Worm (Caenorhabditis elegans) whole organism, L3 larva: ENCODE data around the gene Y40C5A.4.

Experiments used
- ama-1 ChIP-seq: fragments of 150-350 bp; optimal IDR thresholded peaks from 2 replicates; lab custom pipeline; 2018
- ceh-28 ChIP-seq: fragments of 150-350 bp; optimal IDR thresholded peaks from 2 replicates; lab custom pipeline; 2014; ENCODE audit warnings: missing biosample characterization, missing genetic modification reagents, missing genetic modification characterization
- elt-1 ChIP-seq: fragments of 150-350 bp; optimal IDR thresholded peaks from 2 replicates; lab custom pipeline; 2014; ENCODE audit warnings: missing biosample characterization, missing genetic modification characterization
- mdl-1 ChIP-seq: fragments of 150-350 bp; optimal IDR thresholded peaks from 2 replicates; lab custom pipeline; 2014; ENCODE audit warnings: missing biosample characterization, missing genetic modification characterization

DNA sequence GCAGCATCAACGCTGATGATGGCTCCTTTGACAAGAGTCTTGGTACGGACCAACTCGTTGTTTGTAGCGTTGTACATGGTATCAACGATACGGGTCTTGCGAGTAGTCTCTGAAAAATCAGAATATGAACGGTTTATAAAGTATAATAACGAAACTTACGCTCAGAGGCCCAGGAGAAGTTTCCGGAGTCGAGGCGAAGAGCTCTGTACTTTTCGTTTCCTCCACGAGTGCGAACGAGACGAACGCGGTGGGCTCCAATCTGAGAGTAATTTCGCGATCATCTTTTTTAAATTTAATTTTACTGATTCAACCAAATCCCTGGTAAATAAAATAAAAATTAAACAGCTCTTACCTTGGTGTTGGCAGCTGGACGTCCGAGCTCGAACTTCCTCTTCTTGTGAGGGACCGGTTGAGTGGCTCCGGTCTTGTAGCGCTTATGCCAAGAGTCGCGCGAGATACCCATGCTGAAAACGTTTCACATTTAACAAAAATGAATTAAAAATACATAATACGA, 51.5 kb downstream of the Y40C5A.4 start, which contains the start of gene rps-8:
- no peak for TF ChIP-seq ama-1 (lab: Kevin White, UChicago)
- TF ChIP-seq mdl-1 (tag; lab: Kevin White, UChicago) = no peak
- no peak for TF ChIP-seq elt-1 (tag; lab: Kevin White, UChicago)
- no peak for TF ChIP-seq ceh-28 (tag; lab: Kevin White, UChicago)
